Fruit fly (Drosophila melanogaster) whole organism, prepupa: ENCODE results near the gene CG4074.

Source experiments
- Blimp-1 ChIP-seq: fragments of 200-800 bp; sonication (Bioruptor generic); optimal IDR thresholded peaks from 3 replicates; lab custom pipeline; 2017; ENCODE audit warnings: missing biosample characterization, missing genetic modification characterization, mild to moderate bottlenecking, moderate library complexity, missing genetic modification reagents
- CG10669 ChIP-seq: fragments of 200-800 bp; sonication (Bioruptor generic); optimal IDR thresholded peaks from 3 replicates; lab custom pipeline; 2018; ENCODE audit warnings: missing biosample characterization, mild to moderate bottlenecking, missing genetic modification characterization, moderate library complexity
- CG11294 ChIP-seq: fragments of 200-800 bp; sonication (Bioruptor generic); IDR thresholded peaks from 2 replicates; pipeline ENCODE4 v1.3.6; 2022; ENCODE audit warnings: missing biosample characterization, missing genetic modification characterization
- CG11762 ChIP-seq: fragments of 200-800 bp; sonication (Bioruptor generic); optimal IDR thresholded peaks from 3 replicates; lab custom pipeline; 2016; ENCODE audit warnings: missing biosample characterization, missing genetic modification characterization; ENCODE audit not compliant: insufficient read depth
- CG1621 ChIP-seq: fragments of 200-800 bp; sonication (Bioruptor generic); optimal IDR thresholded peaks from 3 replicates; lab custom pipeline; 2018; ENCODE audit warnings: missing biosample characterization, mild to moderate bottlenecking, missing genetic modification characterization
- CG16779 ChIP-seq: fragments of 200-800 bp; sonication (Bioruptor generic); optimal IDR thresholded peaks from 3 replicates; lab custom pipeline; 2017; ENCODE audit warnings: missing biosample characterization, mild to moderate bottlenecking, missing genetic modification characterization
- CG3032 ChIP-seq: fragments of 200-800 bp; optimal IDR thresholded peaks from 2 replicates; lab custom pipeline; 2019; ENCODE audit warnings: missing biosample characterization, mild to moderate bottlenecking, missing genetic modification characterization, moderate library complexity
- CG31627 ChIP-seq: fragments of 200-800 bp; sonication (Bioruptor generic); optimal IDR thresholded peaks from 3 replicates; lab custom pipeline; 2016; ENCODE audit warnings: missing biosample characterization, missing genetic modification characterization
- CG32006 ChIP-seq: fragments of 200-800 bp; sonication (Bioruptor generic); optimal IDR thresholded peaks from 3 replicates; lab custom pipeline; 2017; ENCODE audit warnings: missing biosample characterization, mild to moderate bottlenecking, missing genetic modification characterization
- CG34406 ChIP-seq: fragments of 200-800 bp; sonication (Bioruptor generic); optimal IDR thresholded peaks from 3 replicates; lab custom pipeline; 2016; ENCODE audit warnings: missing biosample characterization, missing genetic modification characterization
- CG3919 ChIP-seq: fragments of 200-800 bp; sonication (Bioruptor generic); optimal IDR thresholded peaks from 3 replicates; lab custom pipeline; 2016; ENCODE audit warnings: missing biosample characterization, missing genetic modification characterization
- CG6163 ChIP-seq: fragments of 200-800 bp; sonication (Bioruptor generic); IDR thresholded peaks from 3 replicates; pipeline ENCODE4 v1.3.6; 2022; ENCODE audit warnings: missing biosample characterization, missing genetic modification characterization
- CG6276 ChIP-seq: fragments of 200-800 bp; sonication (Bioruptor generic); optimal IDR thresholded peaks from 2 replicates; lab custom pipeline; 2017; ENCODE audit warnings: missing biosample characterization, mild to moderate bottlenecking, missing genetic modification characterization
- CG6792 ChIP-seq: fragments of 200-800 bp; sonication (Bioruptor generic); optimal IDR thresholded peaks from 3 replicates; lab custom pipeline; 2016; ENCODE audit warnings: missing biosample characterization, missing genetic modification characterization
- CG6808 ChIP-seq: fragments of 200-800 bp; sonication (Bioruptor generic); optimal IDR thresholded peaks from 3 replicates; lab custom pipeline; 2017; ENCODE audit warnings: missing biosample characterization, missing genetic modification characterization, mild to moderate bottlenecking, moderate library complexity, missing genetic modification reagents
- CG6854 ChIP-seq: fragments of 200-800 bp; sonication (Bioruptor generic); optimal IDR thresholded peaks from 2 replicates; lab custom pipeline; 2017; ENCODE audit warnings: missing biosample characterization, mild to moderate bottlenecking, missing genetic modification characterization
- CG7368 ChIP-seq: fragments of 200-800 bp; sonication (Bioruptor generic); optimal IDR thresholded peaks from 3 replicates; lab custom pipeline; 2016; ENCODE audit warnings: missing biosample characterization, missing genetic modification characterization
- CG8119 ChIP-seq: fragments of 200-800 bp; sonication (Bioruptor generic); IDR thresholded peaks from 3 replicates; pipeline ENCODE4 v1.3.6; 2022; ENCODE audit warnings: missing biosample characterization, missing genetic modification characterization
- CG8319 ChIP-seq: fragments of 200-800 bp; sonication (Bioruptor generic); optimal IDR thresholded peaks from 3 replicates; lab custom pipeline; 2016; ENCODE audit warnings: missing biosample characterization, missing genetic modification characterization
- CG9139 ChIP-seq: fragments of 200-800 bp; sonication (Bioruptor generic); optimal IDR thresholded peaks from 3 replicates; lab custom pipeline; 2017; ENCODE audit warnings: missing biosample characterization, mild to moderate bottlenecking, missing genetic modification characterization
- Eip75B ChIP-seq: fragments of 200-800 bp; sonication (Bioruptor generic); optimal IDR thresholded peaks from 3 replicates; lab custom pipeline; 2016; ENCODE audit warnings: missing biosample characterization, missing genetic modification characterization
- Eip78C ChIP-seq: fragments of 200-800 bp; sonication (Bioruptor generic); peaks from one replicate; lab custom pipeline; 2016; ENCODE audit warnings: missing biosample characterization, missing genetic modification characterization
- Ets21C ChIP-seq: fragments of 200-800 bp; sonication (Bioruptor generic); optimal IDR thresholded peaks from 3 replicates; lab custom pipeline; 2016; ENCODE audit warnings: missing biosample characterization, missing genetic modification characterization
- Ets96B ChIP-seq: fragments of 200-800 bp; optimal IDR thresholded peaks from 2 replicates; lab custom pipeline; 2019; ENCODE audit warnings: missing biosample characterization, mild to moderate bottlenecking, missing genetic modification characterization, moderate library complexity
- Gug ChIP-seq: fragments of 200-800 bp; sonication (Bioruptor generic); IDR thresholded peaks from 2 replicates; pipeline ENCODE4 v1.3.6; 2022; ENCODE audit warnings: missing biosample characterization, missing genetic modification characterization
- Hr39 ChIP-seq: fragments of 200-800 bp; sonication (Bioruptor generic); optimal IDR thresholded peaks from 2 replicates; lab custom pipeline; 2016; ENCODE audit warnings: missing biosample characterization, missing genetic modification characterization
- Lpt ChIP-seq: fragments of 200-800 bp; sonication (Bioruptor generic); optimal IDR thresholded peaks from 3 replicates; lab custom pipeline; 2016; ENCODE audit warnings: missing biosample characterization, missing genetic modification characterization
- Met ChIP-seq: fragments of 200-800 bp; sonication (Bioruptor generic); optimal IDR thresholded peaks from 3 replicates; lab custom pipeline; 2016; ENCODE audit warnings: missing biosample characterization, missing genetic modification characterization
- Smox ChIP-seq: fragments of 200-800 bp; sonication (Bioruptor generic); optimal IDR thresholded peaks from 3 replicates; lab custom pipeline; 2016; ENCODE audit warnings: missing biosample characterization, missing genetic modification characterization
- Sox102F ChIP-seq: fragments of 200-800 bp; sonication (Bioruptor generic); optimal IDR thresholded peaks from 2 replicates; lab custom pipeline; 2016; ENCODE audit warnings: missing biosample characterization, mild to moderate bottlenecking, missing genetic modification characterization
- Sox15 ChIP-seq: fragments of 200-800 bp; sonication (Bioruptor generic); optimal IDR thresholded peaks from 3 replicates; lab custom pipeline; 2016; ENCODE audit warnings: missing biosample characterization, missing genetic modification characterization
- acj6 ChIP-seq: fragments of 200-800 bp; sonication (Bioruptor generic); optimal IDR thresholded peaks from 3 replicates; lab custom pipeline; 2016; ENCODE audit warnings: missing biosample characterization, missing genetic modification characterization
- cyc ChIP-seq: fragments of 200-800 bp; sonication (Bioruptor generic); optimal IDR thresholded peaks from 3 replicates; lab custom pipeline; 2016; ENCODE audit warnings: missing biosample characterization, missing genetic modification characterization
- dac ChIP-seq: fragments of 200-800 bp; sonication (Bioruptor generic); optimal IDR thresholded peaks from 2 replicates; lab custom pipeline; 2017; ENCODE audit warnings: missing biosample characterization, mild to moderate bottlenecking, missing genetic modification characterization
- esn ChIP-seq: fragments of 200-800 bp; sonication (Bioruptor generic); optimal IDR thresholded peaks from 2 replicates; lab custom pipeline; 2016; ENCODE audit warnings: missing biosample characterization, mild to moderate bottlenecking, missing genetic modification characterization, moderate library complexity
- fkh ChIP-seq: fragments of 200-800 bp; sonication (Bioruptor generic); optimal IDR thresholded peaks from 3 replicates; lab custom pipeline; 2017; ENCODE audit warnings: missing biosample characterization, mild to moderate bottlenecking, missing genetic modification characterization, moderate library complexity
- pdm3 ChIP-seq: fragments of 200-800 bp; sonication (Bioruptor generic); optimal IDR thresholded peaks from 3 replicates; lab custom pipeline; 2016; ENCODE audit warnings: missing biosample characterization, missing genetic modification characterization
- salr ChIP-seq, 2 experiments: fragments of 200-800 bp; sonication (Bioruptor generic); optimal IDR thresholded peaks; 3 replicates each; lab custom pipeline; 2016 to 2018; ENCODE audit warnings: missing biosample characterization in 2 of 2, missing genetic modification characterization in 2 of 2, mild to moderate bottlenecking in 1 of 2
- spab ChIP-seq: fragments of 200-800 bp; sonication (Bioruptor generic); optimal IDR thresholded peaks from 2 replicates; lab custom pipeline; 2017; ENCODE audit warnings: missing biosample characterization, mild to moderate bottlenecking, missing genetic modification characterization, missing genetic modification reagents
- vri ChIP-seq: fragments of 200-800 bp; sonication (Bioruptor generic); optimal IDR thresholded peaks from 3 replicates; lab custom pipeline; 2016; ENCODE audit warnings: missing biosample characterization, mild to moderate bottlenecking, missing genetic modification characterization

CG4074 gene

dm6 chr3L:20769350-20769749, at the start of gene CG4074, which contains the start of gene CG4186:
Gene CG4074, minus strand, starts transcription at chr3L:20769500.
Gene CG4186, plus strand, starts transcription at chr3L:20769586.
- TF ChIP-seq CG8319 (GFP tag; lab: Kevin White, UChicago) (no peak), Met (no peak), Eip78C (GFP tag; lab: Kevin White, UChicago) (peak; percentile 51), Eip75B (GFP tag; lab: Kevin White, UChicago) (no peak), spab (no peak), CG7368 (GFP tag; lab: Kevin White, UChicago) (no peak), CG32006 (GFP tag; lab: Kevin White, UChicago) (no peak), fkh (GFP tag; lab: Kevin White, UChicago) (peak; percentile 45), CG11294 (GFP tag; lab: Robert Waterston, UW) (no peak), vri (GFP tag; lab: Kevin White, UChicago) (peak; percentile 27)

dm6 chr3L:20817927-20818326, 48.6 kb upstream of the CG4074 start, which contains the start of gene Mst77F:
Gene Mst77F, minus strand, starts transcription at chr3L:20818027.
- TF ChIP-seq Lpt (GFP tag; lab: Kevin White, UChicago), result no peak
- no peak for TF ChIP-seq vri (GFP tag; lab: Kevin White, UChicago)
- no peak for TF ChIP-seq Met
- no peak for TF ChIP-seq spab
- TF ChIP-seq Smox (GFP tag; lab: Kevin White, UChicago), result no peak
- no peak for TF ChIP-seq esn (GFP tag; lab: Kevin White, UChicago)
- TF ChIP-seq CG8119 (GFP tag; lab: Robert Waterston, UW), result no peak
- TF ChIP-seq CG11762 (GFP tag; lab: Kevin White, UChicago), result no peak
- no peak for TF ChIP-seq CG16779 (tag; lab: Kevin White, UChicago)
- TF ChIP-seq CG34406 (GFP tag; lab: Kevin White, UChicago), result no peak
- no peak for TF ChIP-seq acj6 (GFP tag; lab: Kevin White, UChicago)
- no peak for TF ChIP-seq Blimp-1
- no peak for TF ChIP-seq Ets21C
- TF ChIP-seq, all 60 proteins: peak for 0

dm6 chr3L:20815666-20816375, 46.5 kb upstream of the CG4074 start, which contains the start of the genes CG3618 and Pka-R1:
Gene CG3618, minus strand, starts transcription at chr3L:20816075.
Gene Pka-R1, plus strand, starts transcription at chr3L:20816118.
- TF ChIP-seq CG6854 (no peak), pdm3 (no peak), CG9139 (GFP tag; lab: Kevin White, UChicago) (no peak), CG31627 (GFP tag; lab: Kevin White, UChicago) (peak; percentile 2), esn (GFP tag; lab: Kevin White, UChicago) (peak; percentile 21)

- no peak for TF ChIP-seq CG6163 (GFP tag; lab: Robert Waterston, UW)
- TF ChIP-seq Ets96B (tag; lab: Kevin White, UChicago), result no peak
- no peak for TF ChIP-seq Ets21C
- TF ChIP-seq CG1621, result peak; percentile 60
- TF ChIP-seq Sox15 (GFP tag; lab: Kevin White, UChicago), result no peak
- TF ChIP-seq Gug, result no peak
- no peak for TF ChIP-seq CG11294 (GFP tag; lab: Robert Waterston, UW)
- no peak for TF ChIP-seq fkh (GFP tag; lab: Kevin White, UChicago)
- TF ChIP-seq CG6808, result no peak
- TF ChIP-seq CG6792 (GFP tag; lab: Kevin White, UChicago), result no peak
- no peak for TF ChIP-seq dac (GFP tag; lab: Kevin White, UChicago)
- no peak for TF ChIP-seq Eip78C (GFP tag; lab: Kevin White, UChicago)
- peak; percentile 10 for TF ChIP-seq CG3032 (tag; lab: Kevin White, UChicago)
- no peak for TF ChIP-seq acj6 (GFP tag; lab: Kevin White, UChicago)
- no peak for TF ChIP-seq Sox102F (GFP tag; lab: Kevin White, UChicago)
- no peak for TF ChIP-seq cyc (GFP tag; lab: Kevin White, UChicago)
- no peak for TF ChIP-seq CG3919 (GFP tag; lab: Kevin White, UChicago)
- no peak for TF ChIP-seq CG6276
- TF ChIP-seq CG6854, result no peak
- no peak for TF ChIP-seq salr (GFP tag; optimal IDR thresholded peaks at IDR 0.05; lab: Kevin White, UChicago)
- peak; percentile 37 for TF ChIP-seq esn (GFP tag; lab: Kevin White, UChicago)
- TF ChIP-seq CG10669 (GFP tag; lab: Kevin White, UChicago), result no peak
- no peak for TF ChIP-seq Hr39
- TF ChIP-seq Eip75B (GFP tag; lab: Kevin White, UChicago), result no peak
- TF ChIP-seq, all 60 proteins: peak for 3
These were observed 40.0 kb upstream of the CG4074 start, which contains the start of the genes CG3634 and HIPP1 for dm6 chr3L:20809088-20809999. Gene CG3634, minus strand, starts transcription at chr3L:20809272. Gene HIPP1, plus strand, starts transcription at chr3L:20809669.
